Worm (Caenorhabditis elegans) whole organism, L4/young adult: ENCODE data around the gene F44E7.9.

ENCODE experiments used
- W03F9.2 ChIP-seq: fragments of 150-350 bp; optimal IDR thresholded peaks from 2 replicates; lab custom pipeline; 2014; ENCODE audit warnings: missing biosample characterization, missing genetic modification characterization
- dao-5 ChIP-seq: sonication (generic microtip); optimal IDR thresholded peaks from 2 replicates; lab custom pipeline; 2016; ENCODE audit warnings: missing genotype, missing genetic modification characterization, moderate library complexity, missing compliant biosample characterization
- him-1 ChIP-seq: sonication (generic microtip); optimal IDR thresholded peaks from 2 replicates; lab custom pipeline; 2016; ENCODE audit warnings: missing genotype, missing genetic modification reagents, missing genetic modification characterization, missing compliant biosample characterization

F44E7.9 gene

ce11 chrV:5838576-5839366 lies 47.7 kb downstream of the F44E7.9 start, which contains the start of gene F26F12.2:
F26F12.2 (minus strand) TSS chrV:5838613.
- TF ChIP-seq dao-5 = no peak
- no peak for TF ChIP-seq him-1 (tag; lab: Kevin White, UChicago)
- no peak for TF ChIP-seq W03F9.2

ce11 chrV:5840939-5841338 lies 49.9 kb downstream of the F44E7.9 start:
- TF ChIP-seq dao-5 (no peak), W03F9.2 (no peak), him-1 (tag; lab: Kevin White, UChicago) (no peak)
